Worm (Caenorhabditis elegans) whole organism, midembryonic: ENCODE results near the gene snr-4.

Source experiments
- T22C8.4 ChIP-seq: fragments of 200-800 bp; sonication (Bioruptor generic); IDR thresholded peaks from 2 replicates; pipeline ENCODE4 v1.3.6; 2022; ENCODE audit warnings: missing genetic modification characterization, missing compliant biosample characterization
- cog-1 ChIP-seq: sonication (generic microtip); optimal IDR thresholded peaks from 2 replicates; lab custom pipeline; 2016; ENCODE audit warnings: missing genetic modification characterization, missing compliant biosample characterization
- flt-1 ChIP-seq: fragments of 200-800 bp; sonication (Bioruptor generic); IDR thresholded peaks from 2 replicates; pipeline ENCODE4 v1.3.6; 2022; ENCODE audit warnings: missing genetic modification characterization, missing compliant biosample characterization
- klf-2 ChIP-seq: fragments of 200-800 bp; sonication (Bioruptor generic); conservative IDR thresholded peaks from 2 replicates; pipeline ENCODE4 v1.3.6; 2022; ENCODE audit warnings: missing genetic modification reagents, missing genetic modification characterization, missing compliant biosample characterization
- med-1 ChIP-seq: sonication (generic microtip); optimal IDR thresholded peaks from 2 replicates; lab custom pipeline; 2017; ENCODE audit warnings: missing genetic modification characterization, mild to moderate bottlenecking, missing compliant biosample characterization, antibody characterized with exemption, missing genetic modification reagents; ENCODE audit not compliant: insufficient read depth
- ref-1 ChIP-seq: fragments of 200-800 bp; sonication (Bioruptor generic); conservative IDR thresholded peaks from 2 replicates; pipeline ENCODE4 v1.3.6; 2022; ENCODE audit warnings: missing genetic modification reagents, missing genetic modification characterization, missing compliant biosample characterization
- tab-1 ChIP-seq: fragments of 200-800 bp; sonication (Bioruptor generic); IDR thresholded peaks from 2 replicates; pipeline ENCODE4 v1.3.6; 2022; ENCODE audit warnings: missing genetic modification characterization, missing compliant biosample characterization
- ztf-23 ChIP-seq: fragments of 200-800 bp; sonication (Bioruptor generic); IDR thresholded peaks from 2 replicates; pipeline ENCODE4 v1.3.6; 2022; ENCODE audit warnings: missing genetic modification reagents, missing genetic modification characterization, missing compliant biosample characterization
- ztf-29 ChIP-seq: fragments of 200-800 bp; sonication (Bioruptor generic); IDR thresholded peaks from 2 replicates; pipeline ENCODE4 v1.3.6; 2022; ENCODE audit warnings: missing genetic modification reagents, missing genetic modification characterization, missing compliant biosample characterization

Gene snr-4

DNA sequence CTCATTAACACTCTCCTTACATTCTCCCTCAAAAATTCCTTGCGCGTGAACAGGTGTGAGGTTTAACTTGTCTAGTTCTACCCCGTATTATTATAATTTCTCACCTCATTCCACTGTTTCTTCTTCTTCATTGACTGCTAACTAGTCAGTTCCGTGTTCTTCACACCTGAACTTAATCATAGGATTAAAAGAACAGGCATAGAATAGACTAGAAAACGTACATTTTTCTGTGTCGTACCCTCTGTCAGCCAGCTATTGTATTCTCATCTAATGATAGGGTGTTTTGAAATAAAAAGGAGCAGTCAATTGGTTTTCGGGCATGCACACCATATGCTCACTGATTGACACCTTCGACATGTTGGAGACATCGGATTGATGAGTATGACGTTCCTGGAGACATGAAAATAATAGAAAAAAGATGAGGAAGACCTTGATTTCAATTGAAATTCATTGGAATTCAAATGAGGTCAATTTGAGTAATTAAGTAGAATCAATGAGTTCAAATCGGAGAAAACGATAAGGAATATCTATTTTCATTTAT is 32.0 kb downstream of the snr-4 start:
- no peak for TF ChIP-seq klf-2 (GFP tag; lab: Robert Waterston, UW)
- no peak for TF ChIP-seq ref-1 (GFP tag; lab: Robert Waterston, UW)
- no peak for TF ChIP-seq flt-1 (GFP tag; lab: Robert Waterston, UW)
- no peak for TF ChIP-seq tab-1 (GFP tag; lab: Robert Waterston, UW)
- TF ChIP-seq T22C8.4 (GFP tag; lab: Robert Waterston, UW), result no peak
- no peak for TF ChIP-seq ztf-29 (GFP tag; lab: Robert Waterston, UW)
- TF ChIP-seq med-1, result no peak
- no peak for TF ChIP-seq ztf-23
- TF ChIP-seq cog-1 (tag; lab: Kevin White, UChicago), result no peak

ce11 chrV:11946818-11947217 is 32.7 kb downstream of the snr-4 start:
- TF ChIP-seq ztf-23, result no peak
- TF ChIP-seq ztf-29 (GFP tag; lab: Robert Waterston, UW), result no peak
- TF ChIP-seq ref-1 (GFP tag; lab: Robert Waterston, UW), result no peak
- no peak for TF ChIP-seq med-1
- no peak for TF ChIP-seq tab-1 (GFP tag; lab: Robert Waterston, UW)
- no peak for TF ChIP-seq cog-1 (tag; lab: Kevin White, UChicago)
- no peak for TF ChIP-seq klf-2 (GFP tag; lab: Robert Waterston, UW)
- no peak for TF ChIP-seq flt-1 (GFP tag; lab: Robert Waterston, UW)
- no peak for TF ChIP-seq T22C8.4 (GFP tag; lab: Robert Waterston, UW)

ce11 chrV:11945429-11945828 is 34.1 kb downstream of the snr-4 start:
- TF ChIP-seq ztf-23 (no peak), med-1 (no peak), tab-1 (GFP tag; lab: Robert Waterston, UW) (no peak), T22C8.4 (GFP tag; lab: Robert Waterston, UW) (no peak), ref-1 (GFP tag; lab: Robert Waterston, UW) (no peak), cog-1 (tag; lab: Kevin White, UChicago) (no peak), ztf-29 (GFP tag; lab: Robert Waterston, UW) (no peak), flt-1 (GFP tag; lab: Robert Waterston, UW) (no peak), klf-2 (GFP tag; lab: Robert Waterston, UW) (no peak)

- TF ChIP-seq ztf-23 (no peak), ztf-29 (GFP tag; lab: Robert Waterston, UW) (no peak), T22C8.4 (GFP tag; lab: Robert Waterston, UW) (no peak), ref-1 (GFP tag; lab: Robert Waterston, UW) (no peak), cog-1 (tag; lab: Kevin White, UChicago) (no peak), klf-2 (GFP tag; lab: Robert Waterston, UW) (no peak), flt-1 (GFP tag; lab: Robert Waterston, UW) (no peak), tab-1 (GFP tag; lab: Robert Waterston, UW) (no peak), med-1 (no peak)
These were observed 35.8 kb downstream of the snr-4 start for ce11 chrV:11943737-11944136.

ce11 chrV:11942325-11942724 is 37.2 kb downstream of the snr-4 start, which contains the start of gene F58H1.6:
Gene F58H1.6, plus strand, starts transcription at chrV:11942625.
- TF ChIP-seq cog-1 (tag; lab: Kevin White, UChicago) (no peak), ztf-29 (GFP tag; lab: Robert Waterston, UW) (no peak), ref-1 (GFP tag; lab: Robert Waterston, UW) (no peak), med-1 (no peak), ztf-23 (no peak), tab-1 (GFP tag; lab: Robert Waterston, UW) (no peak), klf-2 (GFP tag; lab: Robert Waterston, UW) (no peak), flt-1 (GFP tag; lab: Robert Waterston, UW) (no peak), T22C8.4 (GFP tag; lab: Robert Waterston, UW) (no peak)

DNA sequence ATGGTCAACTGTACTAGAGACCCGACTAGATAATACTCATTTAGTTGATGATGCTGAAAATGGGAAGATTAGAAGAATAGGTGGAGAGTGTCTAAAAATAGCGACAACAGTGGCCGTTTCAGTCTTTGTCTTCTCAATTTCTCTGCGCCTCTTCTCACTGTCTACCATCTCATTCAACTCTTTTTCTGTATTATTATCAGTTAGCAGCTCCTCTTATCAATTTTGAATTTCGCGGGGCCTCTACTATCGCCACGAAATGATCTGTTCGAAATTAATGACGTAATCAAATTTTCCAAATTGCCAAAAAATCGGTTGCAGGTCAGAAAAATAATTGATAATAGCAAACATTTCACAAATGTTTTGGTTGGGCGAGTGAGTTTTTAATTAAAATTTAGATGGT is 37.9 kb downstream of the snr-4 start:
- TF ChIP-seq ref-1 (GFP tag; lab: Robert Waterston, UW) (no peak), klf-2 (GFP tag; lab: Robert Waterston, UW) (no peak), T22C8.4 (GFP tag; lab: Robert Waterston, UW) (no peak), flt-1 (GFP tag; lab: Robert Waterston, UW) (no peak), med-1 (no peak), ztf-29 (GFP tag; lab: Robert Waterston, UW) (no peak), cog-1 (tag; lab: Kevin White, UChicago) (no peak), ztf-23 (no peak), tab-1 (GFP tag; lab: Robert Waterston, UW) (no peak)

DNA sequence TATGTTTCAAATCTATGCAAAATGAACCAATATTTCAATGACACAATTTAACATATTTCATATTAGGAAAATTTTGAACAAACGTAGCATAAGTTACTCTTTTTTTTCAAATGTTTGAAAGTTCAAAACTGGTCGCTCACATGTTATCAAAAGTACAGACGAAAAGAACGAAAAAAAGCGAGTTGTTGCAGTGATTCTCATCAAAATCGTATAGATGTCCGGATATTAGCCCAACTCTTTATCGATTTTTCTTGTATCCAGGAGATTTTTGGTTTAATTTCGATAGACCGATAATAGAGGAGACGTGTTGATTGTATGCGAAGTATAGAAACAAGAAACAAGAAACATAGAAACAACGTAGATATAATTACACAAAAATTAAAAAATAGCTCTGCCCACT is 39.2 kb downstream of the snr-4 start:
- TF ChIP-seq T22C8.4 (GFP tag; lab: Robert Waterston, UW) (no peak), med-1 (no peak), flt-1 (GFP tag; lab: Robert Waterston, UW) (no peak), klf-2 (GFP tag; lab: Robert Waterston, UW) (no peak), tab-1 (GFP tag; lab: Robert Waterston, UW) (no peak), cog-1 (tag; lab: Kevin White, UChicago) (no peak), ztf-23 (no peak), ref-1 (GFP tag; lab: Robert Waterston, UW) (no peak), ztf-29 (GFP tag; lab: Robert Waterston, UW) (no peak)

ce11 chrV:11937710-11938109 is 41.8 kb downstream of the snr-4 start, which contains the start of gene gpla-1:
Gene gpla-1, minus strand, starts transcription at chrV:11937810.
- no peak for TF ChIP-seq ztf-29 (GFP tag; lab: Robert Waterston, UW)
- TF ChIP-seq cog-1 (tag; lab: Kevin White, UChicago), result no peak
- TF ChIP-seq klf-2 (GFP tag; lab: Robert Waterston, UW), result no peak
- no peak for TF ChIP-seq tab-1 (GFP tag; lab: Robert Waterston, UW)
- TF ChIP-seq ref-1 (GFP tag; lab: Robert Waterston, UW), result no peak
- TF ChIP-seq ztf-23, result no peak
- TF ChIP-seq flt-1 (GFP tag; lab: Robert Waterston, UW), result no peak
- TF ChIP-seq T22C8.4 (GFP tag; lab: Robert Waterston, UW), result no peak
- no peak for TF ChIP-seq med-1

DNA sequence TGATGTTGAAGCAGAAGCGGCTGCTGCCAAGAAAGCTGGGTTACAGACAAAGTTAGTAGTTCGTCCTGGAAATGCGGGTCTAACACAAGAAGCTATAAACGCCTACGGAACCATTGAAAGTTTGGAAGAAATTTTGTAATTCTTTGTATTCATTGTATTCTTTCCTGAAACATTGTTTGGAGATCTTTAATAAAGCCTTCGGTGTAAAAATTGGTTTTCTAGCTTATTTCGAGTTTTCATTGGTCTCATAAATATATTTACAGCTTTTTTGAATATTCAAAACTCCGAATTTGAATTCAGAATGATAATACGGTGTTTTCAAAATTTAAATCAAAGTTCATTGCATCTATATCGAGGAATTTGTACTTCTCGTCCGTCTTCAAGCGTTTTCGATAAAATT is 44.7 kb downstream of the snr-4 start, which contains the start of gene F58H1.8:
Gene F58H1.8, plus strand, starts transcription at position 301 of the 400 bp plus-strand sequence.
- TF ChIP-seq flt-1 (GFP tag; lab: Robert Waterston, UW) (no peak), cog-1 (tag; lab: Kevin White, UChicago) (no peak), ztf-23 (no peak), med-1 (no peak), klf-2 (GFP tag; lab: Robert Waterston, UW) (no peak), tab-1 (GFP tag; lab: Robert Waterston, UW) (no peak), ztf-29 (GFP tag; lab: Robert Waterston, UW) (no peak), T22C8.4 (GFP tag; lab: Robert Waterston, UW) (no peak), ref-1 (GFP tag; lab: Robert Waterston, UW) (no peak)
